Worm (Caenorhabditis elegans) whole organism, L1 larva: Measurements from ENCODE around the gene C33C12.1.
A peak's percentile ranks its signal among the peaks of the same experiment; 100 is the strongest.

Experiments
- C04F5.9 ChIP-seq: sonication (generic microtip); optimal IDR thresholded peaks from 2 replicates; lab custom pipeline; 2016; ENCODE audit warnings: missing genetic modification characterization, missing compliant biosample characterization
- F16B12.6 ChIP-seq: fragments of 150-350 bp; optimal IDR thresholded peaks from 2 replicates; lab custom pipeline; 2014; ENCODE audit warnings: missing biosample characterization, missing genetic modification characterization
- Y116A8C.19 ChIP-seq: sonication (generic microtip); optimal IDR thresholded peaks from 2 replicates; lab custom pipeline; 2016; ENCODE audit warnings: missing compliant biosample characterization, missing genetic modification characterization, borderline replicate concordance
- aha-1 ChIP-seq: fragments of 150-350 bp; optimal IDR thresholded peaks from 2 replicates; lab custom pipeline; 2014; ENCODE audit warnings: missing biosample characterization, missing genetic modification characterization
- ceh-63 ChIP-seq: fragments of 200-800 bp; sonication (Bioruptor generic); optimal IDR thresholded peaks from 2 replicates; lab custom pipeline; 2018; ENCODE audit warnings: mild to moderate bottlenecking, missing genetic modification characterization, missing compliant biosample characterization
- ceh-88 ChIP-seq: fragments of 200-800 bp; sonication (Bioruptor generic); IDR thresholded peaks from 2 replicates; pipeline ENCODE4 v1.3.6; 2022; ENCODE audit warnings: missing genetic modification characterization, missing compliant biosample characterization
- ces-1 ChIP-seq: fragments of 150-350 bp; optimal IDR thresholded peaks from 2 replicates; lab custom pipeline; 2014; ENCODE audit warnings: missing biosample characterization, missing genetic modification reagents, missing genetic modification characterization
- efl-1 ChIP-seq, 4 experiments: fragments of 150-350 bp; optimal IDR thresholded peaks in 3 of 4; peaks in 1 of 4; 1 replicate in 1 of 4; 2 replicates in 3 of 4; lab custom pipeline; 2014; ENCODE audit warnings: missing biosample characterization in 2 of 4, missing genetic modification characterization in 2 of 4, missing genetic modification reagents in 2 of 4
- egl-13 ChIP-seq: sonication (generic microtip); optimal IDR thresholded peaks from 2 replicates; lab custom pipeline; 2016; ENCODE audit warnings: missing genotype, missing genetic modification reagents, missing genetic modification characterization, missing compliant biosample characterization
- fkh-10 ChIP-seq: sonication (generic microtip); optimal IDR thresholded peaks from 2 replicates; lab custom pipeline; 2017; ENCODE audit warnings: missing biosample characterization, missing genetic modification reagents, missing genetic modification characterization
- fkh-4 ChIP-seq: sonication (generic microtip); optimal IDR thresholded peaks from 2 replicates; lab custom pipeline; 2016; ENCODE audit warnings: missing compliant biosample characterization, missing genetic modification characterization, borderline replicate concordance
- fkh-8 ChIP-seq: sonication (generic microtip); optimal IDR thresholded peaks from 2 replicates; lab custom pipeline; 2016; ENCODE audit warnings: mild to moderate bottlenecking, missing genetic modification characterization, missing compliant biosample characterization
- fos-1 ChIP-seq: fragments of 150-350 bp; optimal IDR thresholded peaks from 2 replicates; lab custom pipeline; 2014; ENCODE audit warnings: missing biosample characterization, missing genetic modification characterization
- hlh-17 ChIP-seq: fragments of 200-800 bp; sonication (Bioruptor generic); optimal IDR thresholded peaks from 2 replicates; lab custom pipeline; 2018; ENCODE audit warnings: missing genetic modification characterization, mild to moderate bottlenecking, missing compliant biosample characterization, moderate library complexity, borderline replicate concordance
- isw-1 ChIP-seq: fragments of 200-800 bp; sonication (Bioruptor generic); IDR thresholded peaks from 2 replicates; pipeline ENCODE4 v1.3.6; 2022; ENCODE audit warnings: missing genetic modification characterization, missing compliant biosample characterization
- lin-13 ChIP-seq: fragments of 150-350 bp; optimal IDR thresholded peaks from 2 replicates; lab custom pipeline; 2014; ENCODE audit warnings: missing biosample characterization, missing genetic modification reagents, missing genetic modification characterization
- lin-35 ChIP-seq, 2 experiments: fragments of 150-350 bp; optimal IDR thresholded peaks; 2 replicates each; lab custom pipeline; 2014; ENCODE audit warnings: missing biosample characterization in 2 of 2, missing genetic modification characterization in 2 of 2, missing genetic modification reagents in 2 of 2
- lsy-2 ChIP-seq, 2 experiments: fragments of 150-350 bp; optimal IDR thresholded peaks; 2 replicates each; lab custom pipeline; 2014; ENCODE audit warnings: missing biosample characterization in 2 of 2, missing genetic modification characterization in 2 of 2
- mdl-1 ChIP-seq, 2 experiments: fragments of 150-350 bp; optimal IDR thresholded peaks; 2 replicates each; lab custom pipeline; 2014 to 2017; ENCODE audit warnings: missing biosample characterization in 2 of 2, missing genetic modification characterization in 2 of 2, inconsistent platforms in 1 of 2
- mef-2 ChIP-seq: fragments of 150-350 bp; optimal IDR thresholded peaks from 2 replicates; lab custom pipeline; 2014; ENCODE audit warnings: missing biosample characterization, missing genetic modification characterization
- mep-1 ChIP-seq: fragments of 150-350 bp; optimal IDR thresholded peaks from 2 replicates; lab custom pipeline; 2014; ENCODE audit warnings: missing biosample characterization, missing genetic modification characterization
- nhr-11 ChIP-seq: fragments of 150-350 bp; optimal IDR thresholded peaks from 2 replicates; lab custom pipeline; 2014; ENCODE audit warnings: missing biosample characterization, missing genetic modification characterization
- nhr-12 ChIP-seq: sonication (generic microtip); optimal IDR thresholded peaks from 2 replicates; lab custom pipeline; 2017; ENCODE audit warnings: missing biosample characterization, missing genetic modification characterization
- nhr-19 ChIP-seq: fragments of 200-800 bp; sonication (Bioruptor generic); conservative IDR thresholded peaks from 2 replicates; pipeline ENCODE4 v1.3.6; 2022; ENCODE audit warnings: missing genetic modification characterization, missing compliant biosample characterization
- nhr-28 ChIP-seq: fragments of 150-350 bp; optimal IDR thresholded peaks from 2 replicates; lab custom pipeline; 2014; ENCODE audit warnings: missing biosample characterization, missing genetic modification characterization
- nhr-47 ChIP-seq: sonication (generic microtip); optimal IDR thresholded peaks from 2 replicates; lab custom pipeline; 2016; ENCODE audit warnings: mild to moderate bottlenecking, missing genetic modification characterization, moderate library complexity, missing compliant biosample characterization
- nhr-84 ChIP-seq: sonication (generic microtip); optimal IDR thresholded peaks from 2 replicates; lab custom pipeline; 2017; ENCODE audit warnings: missing biosample characterization, missing genetic modification characterization
- nhr-90 ChIP-seq: sonication (generic microtip); optimal IDR thresholded peaks from 2 replicates; lab custom pipeline; 2016; ENCODE audit warnings: mild to moderate bottlenecking, missing genetic modification characterization, missing compliant biosample characterization; ENCODE audit not compliant: poor library complexity
- pag-3 ChIP-seq: sonication (generic microtip); optimal IDR thresholded peaks from 2 replicates; lab custom pipeline; 2017; ENCODE audit warnings: missing genetic modification characterization, mild to moderate bottlenecking, missing compliant biosample characterization, antibody characterized with exemption, borderline replicate concordance; ENCODE audit not compliant: insufficient read depth
- pax-3 ChIP-seq: fragments of 200-800 bp; sonication (Bioruptor generic); optimal IDR thresholded peaks from 2 replicates; lab custom pipeline; 2018; ENCODE audit warnings: mild to moderate bottlenecking, missing genetic modification characterization, moderate library complexity, missing compliant biosample characterization
- pqm-1 ChIP-seq: sonication (generic microtip); optimal IDR thresholded peaks from 3 replicates; lab custom pipeline; 2017; ENCODE audit warnings: missing biosample characterization, missing genetic modification characterization
- rnt-1 ChIP-seq: sonication (generic microtip); optimal IDR thresholded peaks from 2 replicates; lab custom pipeline; 2016; ENCODE audit warnings: mild to moderate bottlenecking, missing genetic modification characterization, moderate library complexity, missing compliant biosample characterization
- skn-1 ChIP-seq: fragments of 150-350 bp; optimal IDR thresholded peaks from 2 replicates; lab custom pipeline; 2014; ENCODE audit warnings: missing biosample characterization, missing genetic modification characterization
- snpc-4 ChIP-seq: fragments of 150-350 bp; optimal IDR thresholded peaks from 2 replicates; lab custom pipeline; 2014; ENCODE audit warnings: missing biosample characterization, missing genetic modification characterization
- snu-23 ChIP-seq: sonication (generic microtip); optimal IDR thresholded peaks from 2 replicates; lab custom pipeline; 2016; ENCODE audit warnings: missing genetic modification characterization, missing compliant biosample characterization
- sptf-1 ChIP-seq: fragments of 150-350 bp; optimal IDR thresholded peaks from 2 replicates; lab custom pipeline; 2014; ENCODE audit warnings: missing biosample characterization, missing genetic modification characterization
- sup-37 ChIP-seq: fragments of 200-800 bp; sonication (Bioruptor generic); optimal IDR thresholded peaks from 2 replicates; lab custom pipeline; 2018; ENCODE audit warnings: mild to moderate bottlenecking, missing genetic modification characterization, missing compliant biosample characterization
- tbx-2 ChIP-seq: sonication (generic microtip); optimal IDR thresholded peaks from 2 replicates; lab custom pipeline; 2016; ENCODE audit warnings: missing genetic modification characterization, missing compliant biosample characterization
- tlp-1 ChIP-seq: fragments of 150-350 bp; optimal IDR thresholded peaks from 2 replicates; lab custom pipeline; 2014; ENCODE audit warnings: missing biosample characterization, missing genetic modification characterization
- unc-130 ChIP-seq: fragments of 150-350 bp; optimal IDR thresholded peaks from 2 replicates; lab custom pipeline; 2017; ENCODE audit warnings: missing biosample characterization, missing genetic modification characterization, inconsistent platforms
- vab-15 ChIP-seq: sonication (generic microtip); optimal IDR thresholded peaks from 2 replicates; lab custom pipeline; 2017; ENCODE audit warnings: missing genotype, mild to moderate bottlenecking, missing genetic modification characterization, missing compliant biosample characterization
- ztf-11 ChIP-seq, 2 experiments: sonication (generic microtip); optimal IDR thresholded peaks; 2 replicates each; lab custom pipeline; 2016 to 2017; ENCODE audit warnings: missing genetic modification characterization in 2 of 2, missing biosample characterization in 1 of 2, missing compliant biosample characterization in 1 of 2

C33C12.1 gene

DNA sequence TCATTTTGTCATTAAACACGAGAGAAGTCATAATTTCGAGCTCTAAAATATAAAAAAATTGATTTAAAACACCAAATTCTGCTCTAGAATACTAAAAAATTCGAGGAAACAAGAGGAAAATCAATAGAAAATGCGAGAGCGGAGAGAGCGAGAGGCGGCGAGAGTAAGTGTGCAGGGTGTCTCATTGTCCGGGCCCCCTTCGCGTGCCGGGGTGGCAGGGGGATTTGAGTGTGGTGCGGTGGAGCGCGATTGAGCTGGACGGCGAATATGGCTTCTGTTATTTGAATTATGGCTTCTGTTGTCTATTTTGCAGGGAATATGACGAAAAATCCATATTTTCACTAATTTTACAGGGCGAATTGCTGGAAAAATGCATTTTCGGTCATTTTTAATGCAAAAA, 21.8 kb downstream of the C33C12.1 start, which contains the start of gene Y59C2A.3 (continued):
- TF ChIP-seq egl-13 (tag; lab: Kevin White, UChicago), result peak; percentile 18
- TF ChIP-seq skn-1 (tag; lab: Kevin White, UChicago), result peak; percentile 25
- peak; percentile 60 for TF ChIP-seq snu-23 (GFP tag; lab: Kevin White, UChicago)
- TF ChIP-seq fkh-4 (tag; lab: Kevin White, UChicago), result no peak
- TF ChIP-seq nhr-12 (tag; lab: Kevin White, UChicago), result no peak
- TF ChIP-seq sptf-1 (tag; lab: Kevin White, UChicago), result no peak
- no peak for TF ChIP-seq pag-3 (tag; lab: Kevin White, UChicago)
- TF ChIP-seq isw-1 (GFP tag; lab: Robert Waterston, UW), result peak; percentile 20; the same call in 1 of the 2 replicates
- TF ChIP-seq lin-13 (GFP tag; lab: Kevin White, UChicago), result peak; percentile 29
- peak; percentile 26 to 38 for TF ChIP-seq lin-35 (GFP tag; optimal IDR thresholded peaks at IDR 0.05; lab: Kevin White, UChicago)
- peak; percentile 38 for TF ChIP-seq tbx-2
- peak; percentile 8 for TF ChIP-seq vab-15 (tag; lab: Kevin White, UChicago)
- no peak for TF ChIP-seq ztf-11 (tag; optimal IDR thresholded peaks at IDR 0.05; lab: Kevin White, UChicago)
- no peak for TF ChIP-seq ceh-88 (GFP tag; lab: Robert Waterston, UW)
- TF ChIP-seq nhr-47 (tag; lab: Kevin White, UChicago), result no peak
- TF ChIP-seq unc-130 (tag; lab: Kevin White, UChicago), result no peak
- TF ChIP-seq fkh-10 (GFP tag; lab: Kevin White, UChicago), result no peak
- TF ChIP-seq sup-37, result no peak
- peak; percentile 43 for TF ChIP-seq snpc-4 (tag; lab: Kevin White, UChicago)
- no peak for TF ChIP-seq nhr-28 (tag; lab: Kevin White, UChicago)
- TF ChIP-seq ces-1 (GFP tag; lab: Kevin White, UChicago), result no peak
- TF ChIP-seq ceh-63 (GFP tag; lab: Kevin White, UChicago), result no peak
- TF ChIP-seq Y116A8C.19 (tag; lab: Kevin White, UChicago), result no peak
- no peak for TF ChIP-seq mef-2 (tag; lab: Kevin White, UChicago)

DNA sequence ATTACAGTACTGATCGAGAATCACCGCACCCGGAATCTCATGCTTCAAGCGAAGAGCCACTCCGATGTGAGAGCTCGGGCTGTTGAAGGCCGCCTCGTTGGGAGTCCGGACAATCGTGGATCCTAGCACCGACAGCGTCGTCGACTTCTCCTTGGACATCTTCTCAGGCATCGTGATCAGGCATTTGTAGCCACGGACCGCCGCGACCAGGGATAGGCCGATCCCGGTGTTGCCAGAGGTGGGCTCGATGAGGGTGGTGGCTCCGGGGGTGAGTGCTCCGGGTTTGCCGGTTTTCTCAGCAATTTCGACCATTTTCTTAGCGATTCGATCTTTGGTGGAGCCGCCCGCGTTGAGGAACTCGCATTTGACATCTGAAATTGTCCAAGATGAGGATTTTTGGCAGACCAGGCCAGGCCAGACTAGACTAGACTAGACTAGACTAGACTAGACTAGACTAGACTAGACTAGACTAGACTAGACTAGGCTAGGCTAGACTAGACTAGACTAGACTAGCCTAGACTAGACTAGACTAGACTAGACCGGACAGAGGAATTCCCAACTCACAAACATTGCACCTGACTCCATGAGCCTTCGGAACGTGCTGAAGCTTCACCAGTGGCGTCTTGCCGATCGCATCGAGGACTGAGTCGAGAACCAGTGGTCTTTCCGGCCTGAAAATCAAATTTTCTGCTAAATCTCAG, 23.3 kb downstream of the C33C12.1 start:
- TF ChIP-seq C04F5.9 (tag; lab: Kevin White, UChicago) (no peak), nhr-90 (tag; lab: Kevin White, UChicago) (no peak), nhr-84 (no peak), fos-1 (no peak), aha-1 (tag; lab: Kevin White, UChicago) (no peak), F16B12.6 (tag; lab: Kevin White, UChicago) (no peak), nhr-11 (tag; lab: Kevin White, UChicago) (no peak), pqm-1 (tag; lab: Kevin White, UChicago) (no peak), nhr-47 (tag; lab: Kevin White, UChicago) (no peak), tlp-1 (tag; lab: Kevin White, UChicago) (no peak), ztf-11 (tag; optimal IDR thresholded peaks at IDR 0.05; lab: Kevin White, UChicago) (no peak), efl-1 (optimal IDR thresholded peaks at IDR 0.05; lab: Kevin White, UChicago) (no peak), efl-1 (GFP tag; optimal IDR thresholded peaks at IDR 0.05 in 1 of 2; lab: Kevin White, UChicago) (no peak), nhr-19 (GFP tag; lab: Robert Waterston, UW) (no peak)

DNA sequence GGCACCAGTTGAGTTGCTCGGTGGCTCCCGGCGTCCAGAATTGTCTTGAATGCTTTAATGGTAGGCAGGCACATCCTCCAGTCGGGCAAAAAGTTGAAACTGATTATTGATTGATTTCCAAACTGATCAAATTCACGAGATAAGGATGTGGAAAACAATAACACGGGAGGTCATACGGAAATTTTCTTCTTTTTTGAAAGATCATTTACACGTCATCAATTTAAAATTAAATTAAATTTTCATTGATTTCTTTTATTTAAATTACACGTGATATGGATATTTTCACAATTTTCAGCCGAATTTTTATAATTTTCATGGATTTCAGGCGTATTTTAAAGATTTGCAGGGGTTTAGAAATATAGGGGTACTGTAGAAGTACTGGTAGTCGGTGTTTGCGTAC, 25.4 kb downstream of the C33C12.1 start, which contains the start of gene cbs-2:
Gene cbs-2, minus strand, starts transcription at position 101 of the 400 bp plus-strand sequence.
- TF ChIP-seq hlh-17 (GFP tag; lab: Kevin White, UChicago) (no peak), lsy-2 (tag; optimal IDR thresholded peaks at IDR 0.05; lab: Kevin White, UChicago) (no peak), pag-3 (tag; lab: Kevin White, UChicago) (no peak), fkh-8 (tag; lab: Kevin White, UChicago) (no peak), pax-3 (tag; lab: Kevin White, UChicago) (no peak), rnt-1 (no peak), mep-1 (tag; lab: Kevin White, UChicago) (no peak), fos-1 (no peak), mdl-1 (tag; optimal IDR thresholded peaks at IDR 0.05; lab: Kevin White, UChicago) (no peak), sup-37 (no peak), nhr-12 (tag; lab: Kevin White, UChicago) (no peak), ces-1 (GFP tag; lab: Kevin White, UChicago) (no peak), lin-35 (GFP tag; optimal IDR thresholded peaks at IDR 0.05; lab: Kevin White, UChicago) (no peak)
- TF ChIP-seq, all 84 proteins: peak for 0
